Worm (Caenorhabditis elegans): ENCODE data around the gene wrt-2.

- no peak for TF ChIP-seq ZK546.5 (tag; optimal IDR thresholded peaks at IDR 0.05)
- no peak for TF ChIP-seq elt-1 (tag; optimal IDR thresholded peaks at IDR 0.05)
Observed at ce11 chrX:3057656-3058055, 36.5 kb downstream of the wrt-2 start.
